Worm (Caenorhabditis elegans): Measurements from ENCODE around the gene srx-84.

The srx-84 gene

DNA sequence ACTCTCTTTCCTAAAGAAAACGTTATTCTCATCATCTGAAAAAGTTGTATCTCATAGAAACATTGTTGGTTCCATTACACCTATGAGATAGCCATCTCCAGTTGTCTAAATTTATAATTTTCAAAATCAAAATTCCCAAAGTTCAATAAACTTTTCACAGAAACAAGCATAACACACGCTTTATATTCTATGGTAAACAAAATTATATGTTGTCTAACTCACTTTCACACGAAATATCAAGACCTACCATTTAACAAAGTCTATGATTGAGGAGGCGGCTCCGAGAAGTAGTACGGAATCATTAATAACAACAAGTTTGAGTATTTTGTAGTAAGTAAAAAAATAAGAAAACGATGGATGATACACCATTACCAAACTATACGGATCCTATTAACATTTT lies at the start of gene srx-84:
srx-84 (plus strand) TSS at position 301 of the 400 bp plus-strand sequence.
- no peak for TF ChIP-seq fos-1 (tag; optimal IDR thresholded peaks at IDR 0.05)
- TF ChIP-seq aly-2 (tag; optimal IDR thresholded peaks at IDR 0.05): no peak
- TF ChIP-seq mef-2 (tag; optimal IDR thresholded peaks at IDR 0.05): no peak
- no peak for TF ChIP-seq sox-4 (tag; optimal IDR thresholded peaks at IDR 0.05)
- TF ChIP-seq pax-3 (tag; optimal IDR thresholded peaks at IDR 0.05): no peak
- TF ChIP-seq elt-2 (tag; optimal IDR thresholded peaks at IDR 0.05): no peak
- no peak for TF ChIP-seq swsn-7 (tag; optimal IDR thresholded peaks at IDR 0.05)
- TF ChIP-seq grh-1 (GFP tag; IDR thresholded peaks at IDR 0.05): no peak
- no peak for TF ChIP-seq lin-39 (tag; optimal IDR thresholded peaks at IDR 0.05)

ce11 chrV:11552379-11552778 lies 46.5 kb upstream of the srx-84 start, which contains the start of gene srx-85:
srx-85 (plus strand) TSS chrV:11552679.
- TF ChIP-seq C16A3.4 (tag; optimal IDR thresholded peaks at IDR 0.05) (no peak), efl-1 (optimal IDR thresholded peaks at IDR 0.05) (no peak), efl-1 (GFP tag; optimal IDR thresholded peaks at IDR 0.05 in 1 of 2) (no peak), vab-15 (tag; optimal IDR thresholded peaks at IDR 0.05) (no peak), nhr-76 (tag; optimal IDR thresholded peaks at IDR 0.05) (no peak), elt-3 (tag; optimal IDR thresholded peaks at IDR 0.05) (no peak)

DNA sequence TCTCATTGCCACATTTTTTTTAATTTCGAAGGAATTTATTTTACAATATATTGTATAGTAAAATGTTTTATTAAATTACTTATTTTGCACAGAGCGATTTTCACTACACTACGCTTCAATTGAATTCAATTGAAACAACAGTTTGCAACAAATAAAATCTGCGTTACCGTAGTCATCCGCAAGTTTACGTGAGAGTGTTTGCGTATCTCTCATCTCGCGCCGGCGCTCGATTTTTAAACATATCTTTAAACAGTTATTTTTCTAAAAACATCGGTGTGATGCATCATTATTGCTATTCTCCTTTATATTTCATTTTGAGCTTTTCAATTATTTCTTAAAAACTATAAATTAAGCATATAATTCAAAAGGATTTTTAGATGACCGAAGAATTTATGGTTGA lies 44.6 kb upstream of the srx-84 start, which contains the start of gene duo-1:
duo-1 (plus strand) TSS at position 371 of the 400 bp plus-strand sequence.
- TF ChIP-seq efl-1 (optimal IDR thresholded peaks at IDR 0.05) (peak in 1 of 2 experiments; percentile 57), efl-1 (GFP tag; optimal IDR thresholded peaks at IDR 0.05 in 1 of 2) (no peak), dpl-1 (GFP tag; optimal IDR thresholded peaks at IDR 0.05) (peak in 1 of 3 experiments; percentile 5), sup-37 (GFP tag; optimal IDR thresholded peaks at IDR 0.05) (no peak), ceh-88 (GFP tag; IDR thresholded peaks at IDR 0.05) (no peak), C34B4.2 (tag; optimal IDR thresholded peaks at IDR 0.05) (no peak), F16B12.6 (tag; optimal IDR thresholded peaks at IDR 0.05) (peak; percentile 23)

ce11 chrV:11562643-11563042 lies 36.3 kb upstream of the srx-84 start, which contains the start of gene srx-86:
srx-86 (plus strand) TSS chrV:11562943.
- TF ChIP-seq sptf-1 (tag; optimal IDR thresholded peaks at IDR 0.05): no peak
- TF ChIP-seq lin-13 (GFP tag; optimal IDR thresholded peaks at IDR 0.05): no peak
- TF ChIP-seq egl-27 (tag; optimal IDR thresholded peaks at IDR 0.05): no peak
- TF ChIP-seq unc-62 (GFP tag; optimal IDR thresholded peaks at IDR 0.05): no peak
- TF ChIP-seq lin-14 (GFP tag; optimal IDR thresholded peaks at IDR 0.05): no peak
- TF ChIP-seq swsn-7 (tag; optimal IDR thresholded peaks at IDR 0.05): no peak
- no peak for TF ChIP-seq fos-1 (tag; optimal IDR thresholded peaks at IDR 0.05)
- no peak for TF ChIP-seq tlp-1 (tag; optimal IDR thresholded peaks at IDR 0.05)
- no peak for TF ChIP-seq nhr-71 (tag; optimal IDR thresholded peaks at IDR 0.05)
- no peak for TF ChIP-seq hpl-2 (GFP tag; optimal IDR thresholded peaks at IDR 0.05)

DNA sequence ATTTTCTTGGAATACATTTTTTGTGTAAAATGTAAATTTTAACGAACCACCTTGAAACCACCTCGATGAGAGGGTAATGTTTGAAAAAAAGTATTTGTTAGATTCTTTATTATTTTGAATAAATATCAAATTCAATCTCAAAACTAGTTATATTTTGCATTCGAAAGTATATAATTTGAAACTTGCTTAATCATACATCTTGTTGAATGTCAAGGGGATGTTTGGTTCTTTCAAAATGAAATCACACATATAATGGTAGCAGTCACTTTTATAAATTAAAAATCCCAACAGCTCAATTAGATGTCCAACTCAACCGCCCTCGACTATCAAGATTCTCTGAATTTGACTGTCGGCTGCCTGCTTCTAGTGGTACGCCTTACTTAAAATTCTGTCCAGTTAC lies 34.3 kb upstream of the srx-84 start, which contains the start of gene srx-87:
srx-87 (plus strand) TSS at position 301 of the 400 bp plus-strand sequence.
- TF ChIP-seq efl-1 (optimal IDR thresholded peaks at IDR 0.05) (no peak), efl-1 (GFP tag; optimal IDR thresholded peaks at IDR 0.05 in 1 of 2) (peak in 1 of 2 experiments; percentile 17), vab-15 (tag; optimal IDR thresholded peaks at IDR 0.05) (no peak)

DNA sequence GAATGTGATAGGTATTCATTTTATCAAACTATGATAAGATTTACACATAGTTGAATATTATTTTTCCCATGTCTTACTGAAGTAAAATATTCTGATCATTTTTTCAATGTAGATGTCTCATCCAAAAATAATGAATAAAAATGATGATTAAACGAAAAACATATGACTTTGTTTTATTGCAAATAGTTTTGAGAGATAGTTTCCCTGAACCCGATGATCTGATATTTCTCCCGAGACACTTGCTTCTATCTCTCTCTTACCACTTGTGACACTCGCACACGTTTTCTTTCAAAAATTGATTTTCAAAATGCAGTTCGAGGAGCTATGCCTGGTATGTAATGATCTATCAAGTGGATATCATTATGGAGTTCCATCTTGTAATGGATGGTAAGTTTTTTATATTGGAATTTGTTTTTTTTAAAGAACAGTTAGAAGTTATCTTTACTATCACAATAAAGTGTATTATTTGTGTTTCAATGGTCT lies 28.7 kb upstream of the srx-84 start, which contains the start of the genes nhr-101 and pms-2:
nhr-101 (plus strand) TSS at position 308 of the 483 bp plus-strand sequence.
pms-2 (minus strand) TSS at position 433 of the 483 bp plus-strand sequence.
- no peak for TF ChIP-seq ceh-82 (tag; optimal IDR thresholded peaks at IDR 0.05)
- no peak for TF ChIP-seq nhr-19 (GFP tag; conservative IDR thresholded peaks at IDR 0.05)
- no peak for TF ChIP-seq ets-5 (GFP tag; IDR thresholded peaks at IDR 0.05)
- TF ChIP-seq ces-1 (GFP tag; optimal IDR thresholded peaks at IDR 0.05): no peak
- TF ChIP-seq ztf-11 (tag; optimal IDR thresholded peaks at IDR 0.05): no peak
- no peak for TF ChIP-seq hlh-17 (GFP tag; optimal IDR thresholded peaks at IDR 0.05; ENCODE audit: borderline replicate concordance)
- TF ChIP-seq lin-14 (GFP tag; optimal IDR thresholded peaks at IDR 0.05): peak; percentile 61
- TF ChIP-seq unc-98 (GFP tag; IDR thresholded peaks at IDR 0.05): no peak
- no peak for TF ChIP-seq ceh-63 (GFP tag; optimal IDR thresholded peaks at IDR 0.05)
- TF ChIP-seq snu-23 (GFP tag; optimal IDR thresholded peaks at IDR 0.05): peak; percentile 50
- TF ChIP-seq snpc-4 (tag; optimal IDR thresholded peaks at IDR 0.05): no peak
- TF ChIP-seq blmp-1 (tag; optimal IDR thresholded peaks at IDR 0.05): peak; percentile 38
- TF ChIP-seq lin-13 (GFP tag; optimal IDR thresholded peaks at IDR 0.05): no peak
- no peak for TF ChIP-seq C04F5.9 (tag; optimal IDR thresholded peaks at IDR 0.05)
- no peak for TF ChIP-seq ceh-88 (GFP tag; IDR thresholded peaks at IDR 0.05)
- no peak for TF ChIP-seq fkh-4 (tag; optimal IDR thresholded peaks at IDR 0.05; ENCODE audit: borderline replicate concordance)
- no peak for TF ChIP-seq nhr-28 (tag; optimal IDR thresholded peaks at IDR 0.05)
- TF ChIP-seq unc-86 (tag; optimal IDR thresholded peaks at IDR 0.05): no peak

All from whole organism, L1 larva.